Worm (Caenorhabditis elegans): ENCODE measurements around the gene C37C3.10.

C37C3.10 gene

DNA sequence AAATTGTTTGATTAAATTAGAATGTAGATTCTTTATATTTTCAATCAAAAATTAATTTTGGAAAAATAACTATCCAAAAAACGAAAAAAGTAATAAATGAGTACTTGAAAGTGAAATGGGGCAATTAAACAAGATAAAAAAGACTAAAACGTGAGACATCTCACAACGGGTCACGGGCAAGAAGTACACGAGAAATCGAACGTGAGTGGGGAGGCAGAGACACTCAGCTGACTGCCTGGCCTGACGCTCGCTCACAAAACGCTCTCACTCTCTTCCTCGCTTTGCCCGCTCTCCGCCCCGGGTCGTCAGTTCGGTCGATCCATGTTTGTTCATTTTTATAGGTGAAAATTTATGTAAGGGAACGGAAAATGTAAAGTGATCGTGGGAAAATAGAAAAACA is 14.6 kb downstream of the C37C3.10 start:
- TF ChIP-seq ama-1 (optimal IDR thresholded peaks at IDR 0.05) (peak; percentile 8), elt-2 (tag; optimal IDR thresholded peaks at IDR 0.05) (peak; percentile 31), pha-4 (tag; optimal IDR thresholded peaks at IDR 0.05) (peak; percentile 45), hmg-11 (tag; optimal IDR thresholded peaks at IDR 0.05) (peak; percentile 38), lin-39 (tag; optimal IDR thresholded peaks at IDR 0.05) (no peak), nhr-23 (tag; optimal IDR thresholded peaks at IDR 0.05) (peak; percentile 15), ztf-4 (tag; optimal IDR thresholded peaks at IDR 0.05) (no peak)

DNA sequence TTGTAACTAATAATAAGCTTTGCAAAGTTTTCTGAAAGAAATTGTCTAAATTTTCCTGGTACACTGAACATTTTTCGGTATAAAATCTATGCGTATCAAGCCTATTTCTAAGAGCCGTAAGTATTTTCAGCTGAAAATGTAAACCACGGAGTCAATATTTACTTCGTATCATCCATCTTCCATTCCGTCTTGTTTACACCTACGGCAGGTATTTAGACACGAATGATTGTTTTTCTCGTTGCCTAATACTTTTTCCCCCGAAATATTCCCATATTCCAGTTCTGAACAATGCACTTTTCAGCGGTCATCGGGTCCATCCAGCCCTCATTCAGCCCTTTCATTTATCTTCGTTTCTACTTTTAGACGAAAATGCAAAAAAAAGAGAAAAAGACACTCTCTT is 15.2 kb downstream of the C37C3.10 start:
- TF ChIP-seq lin-39 (tag; optimal IDR thresholded peaks at IDR 0.05) (peak; percentile 32), aly-2 (tag; optimal IDR thresholded peaks at IDR 0.05) (no peak), pha-4 (tag; optimal IDR thresholded peaks at IDR 0.05) (peak; percentile 88)

DNA sequence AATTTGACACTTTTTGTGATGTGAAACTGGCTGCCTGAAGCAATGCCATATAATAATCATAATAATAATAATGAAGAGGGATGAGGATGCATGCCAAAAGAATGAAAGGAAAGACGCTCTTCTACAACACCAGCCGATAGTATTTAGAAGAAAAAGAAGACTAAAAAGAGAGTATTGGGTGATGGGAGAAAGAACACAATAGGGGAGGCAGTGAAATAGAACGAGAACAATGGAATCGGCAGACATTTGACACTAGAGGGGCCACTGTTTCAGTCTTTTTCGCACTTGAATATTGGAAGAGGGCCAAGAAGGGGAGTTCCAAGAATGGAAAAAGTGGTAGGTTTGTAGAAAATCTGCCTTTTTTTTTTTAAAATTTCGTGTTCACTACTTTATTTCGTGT is 15.7 kb downstream of the C37C3.10 start, which contains the start of gene memo-1:
memo-1 (minus strand) TSS at position 2 of the 400 bp plus-strand sequence.
- TF ChIP-seq jun-1 (tag; optimal IDR thresholded peaks at IDR 0.05) (no peak), nfya-1 (tag; optimal IDR thresholded peaks at IDR 0.05; ENCODE audit: insufficient read depth) (no peak), zag-1 (tag; optimal IDR thresholded peaks at IDR 0.05) (no peak), lin-39 (tag; optimal IDR thresholded peaks at IDR 0.05) (no peak), snpc-4 (tag; optimal IDR thresholded peaks at IDR 0.05) (no peak), nhr-25 (tag; optimal IDR thresholded peaks at IDR 0.05) (no peak), eor-1 (tag; optimal IDR thresholded peaks at IDR 0.05) (no peak), ceh-16 (tag; optimal IDR thresholded peaks at IDR 0.05) (no peak), R02D3.7 (tag; optimal IDR thresholded peaks at IDR 0.05) (no peak), nhr-12 (tag; optimal IDR thresholded peaks at IDR 0.05) (no peak), hmg-11 (tag; optimal IDR thresholded peaks at IDR 0.05) (no peak), elt-2 (tag; optimal IDR thresholded peaks at IDR 0.05) (no peak), fos-1 (tag; optimal IDR thresholded peaks at IDR 0.05) (no peak), egl-27 (tag; optimal IDR thresholded peaks at IDR 0.05) (no peak)

DNA sequence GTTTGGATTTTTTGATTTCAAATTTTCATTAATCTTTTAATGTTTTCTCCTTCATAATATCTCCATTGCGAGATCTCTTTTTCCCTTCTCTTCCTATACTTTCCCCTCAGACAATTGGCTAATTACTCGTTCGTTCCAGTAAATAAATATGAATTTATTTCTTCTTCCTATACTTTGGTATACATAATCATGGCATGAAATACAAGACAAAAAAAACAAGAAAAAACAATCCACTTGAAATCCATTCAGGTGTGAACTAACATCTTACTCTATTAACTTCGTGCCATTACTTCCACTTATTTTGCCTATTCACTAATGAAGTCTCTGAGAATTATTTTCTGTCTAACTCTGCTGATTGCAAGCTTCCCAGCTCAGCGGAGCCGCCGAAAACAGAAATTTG is 20.6 kb downstream of the C37C3.10 start, which contains the start of gene grd-8:
grd-8 (plus strand) TSS at position 301 of the 400 bp plus-strand sequence.
- TF ChIP-seq fkh-10 (GFP tag; optimal IDR thresholded peaks at IDR 0.05), result no peak
- no peak for TF ChIP-seq nhr-67 (tag; optimal IDR thresholded peaks at IDR 0.05)
- no peak for TF ChIP-seq fkh-2 (tag; optimal IDR thresholded peaks at IDR 0.05)
- TF ChIP-seq nhr-12 (tag; optimal IDR thresholded peaks at IDR 0.05), result no peak
- no peak for TF ChIP-seq ceh-28 (tag; optimal IDR thresholded peaks at IDR 0.05)
- no peak for TF ChIP-seq egl-5 (tag; optimal IDR thresholded peaks at IDR 0.05)
- TF ChIP-seq ZK546.5 (tag; optimal IDR thresholded peaks at IDR 0.05), result no peak
- TF ChIP-seq unc-39 (tag; optimal IDR thresholded peaks at IDR 0.05), result no peak
- TF ChIP-seq jun-1 (tag; optimal IDR thresholded peaks at IDR 0.05), result no peak
- TF ChIP-seq tbx-2 (tag; optimal IDR thresholded peaks at IDR 0.05), result no peak
- TF ChIP-seq ceh-16 (tag; optimal IDR thresholded peaks at IDR 0.05), result no peak
- TF ChIP-seq ztf-4 (tag; optimal IDR thresholded peaks at IDR 0.05), result no peak
- TF ChIP-seq eor-1 (tag; optimal IDR thresholded peaks at IDR 0.05), result no peak
- TF ChIP-seq nhr-77 (tag; optimal IDR thresholded peaks at IDR 0.05), result no peak
- no peak for TF ChIP-seq lsy-12 (tag; optimal IDR thresholded peaks at IDR 0.05)
- TF ChIP-seq nhr-11 (tag; optimal IDR thresholded peaks at IDR 0.05), result no peak

DNA sequence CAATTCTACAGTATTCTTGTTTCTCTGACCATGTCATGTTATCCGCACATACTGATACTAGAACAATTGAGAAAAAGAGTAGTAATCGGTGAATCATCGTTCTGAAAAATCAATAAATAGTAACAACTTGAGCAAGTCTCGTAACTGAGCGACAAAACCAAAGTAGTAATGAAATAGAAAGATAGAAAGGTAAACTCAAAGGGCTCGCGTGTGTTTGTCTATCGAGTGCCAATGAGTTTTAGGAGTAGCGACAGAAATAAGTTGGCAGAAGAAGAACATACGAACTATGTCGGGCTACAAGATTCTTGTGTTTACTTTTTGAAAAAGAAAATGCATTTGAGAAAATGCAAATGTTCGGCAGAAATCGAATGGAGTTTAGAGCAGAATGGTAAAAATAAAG is 23.4 kb downstream of the C37C3.10 start, which contains the start of gene C37C3.12:
C37C3.12 (minus strand) TSS at position 101 of the 400 bp plus-strand sequence.
- TF ChIP-seq sea-2 (GFP tag; optimal IDR thresholded peaks at IDR 0.05), result no peak
- peak; percentile 78 for TF ChIP-seq pha-4 (tag; optimal IDR thresholded peaks at IDR 0.05)
- TF ChIP-seq nhr-28 (tag; optimal IDR thresholded peaks at IDR 0.05), result no peak
- no peak for TF ChIP-seq jun-1 (tag; optimal IDR thresholded peaks at IDR 0.05)
- TF ChIP-seq ZK546.5 (tag; optimal IDR thresholded peaks at IDR 0.05), result no peak

DNA sequence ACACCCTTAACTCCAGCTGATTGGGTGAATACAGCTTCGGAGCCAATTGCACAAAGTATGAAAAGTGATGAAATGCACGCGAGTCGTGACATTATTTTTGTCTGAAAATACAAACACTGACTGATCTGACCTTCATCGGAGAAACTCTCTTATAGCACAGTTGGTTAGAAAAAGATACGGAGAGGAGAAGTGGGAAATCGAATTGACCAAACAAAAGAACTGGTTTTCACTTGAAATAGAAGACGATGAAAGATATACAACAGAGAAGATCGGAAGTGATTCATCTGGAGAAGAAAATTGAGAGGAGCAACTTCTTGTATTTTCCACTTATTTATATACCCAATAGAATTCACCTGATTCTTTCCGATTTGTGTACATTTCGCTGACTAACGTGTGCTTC is 25.1 kb downstream of the C37C3.10 start, which contains the start of gene ttr-33:
ttr-33 (minus strand) TSS at position 101 of the 400 bp plus-strand sequence.
- TF ChIP-seq eor-1 (tag; optimal IDR thresholded peaks at IDR 0.05), result no peak
- TF ChIP-seq pqm-1 (tag; optimal IDR thresholded peaks at IDR 0.05), result no peak
- TF ChIP-seq pha-4 (tag; optimal IDR thresholded peaks at IDR 0.05), result peak; percentile 50

All from whole organism, L3 larva.